Fruit fly (Drosophila melanogaster) whole organism, wandering third instar larva: Measurements from ENCODE around the gene CG14052.

Source experiments
- CG9705 ChIP-seq: fragments of 200-800 bp; sonication (Bioruptor generic); optimal IDR thresholded peaks from 2 replicates; lab custom pipeline; 2018; ENCODE audit warnings: missing biosample characterization, mild to moderate bottlenecking, missing genetic modification characterization
- CrebA ChIP-seq: fragments of 200-800 bp; sonication (Bioruptor generic); optimal IDR thresholded peaks from 2 replicates; lab custom pipeline; 2016; ENCODE audit warnings: missing biosample characterization, mild to moderate bottlenecking, missing genetic modification characterization, borderline replicate concordance
- Dfd ChIP-seq: fragments of >200 bp; optimal IDR thresholded peaks from 2 replicates; lab custom pipeline; 2017; ENCODE audit warnings: missing biosample characterization, missing genetic modification characterization
- Dif ChIP-seq: fragments of 200-275, 200-300 bp; sonication (Bioruptor generic); optimal IDR thresholded peaks from 2 replicates; lab custom pipeline; 2018; ENCODE audit warnings: missing biosample characterization, missing genetic modification characterization; ENCODE audit not compliant: partially characterized antibody
- GATAd ChIP-seq: sonication (Bioruptor generic); optimal IDR thresholded peaks from 2 replicates; lab custom pipeline; 2016; ENCODE audit warnings: missing biosample characterization, missing genetic modification characterization
- HLH106 ChIP-seq: fragments of 200-800 bp; optimal IDR thresholded peaks from 3 replicates; lab custom pipeline; 2019; ENCODE audit warnings: missing biosample characterization, mild to moderate bottlenecking, missing genetic modification characterization, moderate library complexity
- Hr78 ChIP-seq: fragments of >200 bp; optimal IDR thresholded peaks from 2 replicates; lab custom pipeline; 2017; ENCODE audit warnings: missing biosample characterization, missing genetic modification characterization
- Hr83 ChIP-seq: fragments of 200-300 bp; sonication (Bioruptor generic); optimal IDR thresholded peaks from 2 replicates; lab custom pipeline; 2016; ENCODE audit warnings: missing biosample characterization, mild to moderate bottlenecking, missing genetic modification characterization, moderate library complexity; ENCODE audit not compliant: poor library complexity, severe bottlenecking
- Mio ChIP-seq: sonication (Bioruptor generic); optimal IDR thresholded peaks from 2 replicates; lab custom pipeline; 2016; ENCODE audit warnings: missing biosample characterization, missing genetic modification characterization
- N ChIP-seq: fragments of >200 bp; optimal IDR thresholded peaks from 2 replicates; lab custom pipeline; 2018; ENCODE audit warnings: missing biosample characterization, missing external identifiers, missing genetic modification characterization
- OdsH ChIP-seq: fragments of 200-800 bp; sonication (Bioruptor generic); optimal IDR thresholded peaks from 2 replicates; lab custom pipeline; 2016; ENCODE audit warnings: missing biosample characterization, mild to moderate bottlenecking, missing genetic modification characterization
- Rel ChIP-seq, 2 experiments: fragments of 200-800 bp; sonication (Bioruptor generic) in 1 of 2; optimal IDR thresholded peaks; 2 replicates in 1 of 2; 3 replicates in 1 of 2; lab custom pipeline; 2016 to 2019; ENCODE audit warnings: mild to moderate bottlenecking in 2 of 2, missing biosample characterization in 2 of 2, missing genetic modification characterization in 2 of 2, moderate library complexity in 1 of 2
- Sp1 ChIP-seq: fragments of 200-800 bp; sonication (Bioruptor generic); optimal IDR thresholded peaks from 3 replicates; lab custom pipeline; 2019; ENCODE audit warnings: missing biosample characterization, mild to moderate bottlenecking, missing genetic modification characterization, moderate library complexity
- Vsx2 ChIP-seq: fragments of 200-300, 225-300 bp; sonication (Bioruptor generic); optimal IDR thresholded peaks from 2 replicates; lab custom pipeline; 2018; ENCODE audit warnings: missing biosample characterization, missing genetic modification characterization; ENCODE audit not compliant: partially characterized antibody
- br ChIP-seq: fragments of 200-800 bp; sonication (Bioruptor generic); optimal IDR thresholded peaks from 2 replicates; lab custom pipeline; 2016; ENCODE audit warnings: missing biosample characterization, missing genetic modification characterization
- brk ChIP-seq: fragments of 200-800 bp; sonication (Bioruptor generic); optimal IDR thresholded peaks from 2 replicates; lab custom pipeline; 2016; ENCODE audit warnings: missing biosample characterization, mild to moderate bottlenecking, missing genetic modification characterization
- dl ChIP-seq, 2 experiments: fragments of 175-275, 200-275 bp in 1 of 2; fragments of 200-275 bp in 1 of 2; sonication (Bioruptor generic); optimal IDR thresholded peaks; lab custom pipeline; 2018; ENCODE audit warnings: mild to moderate bottlenecking in 2 of 2, missing biosample characterization in 2 of 2, missing genetic modification characterization in 2 of 2, moderate library complexity in 2 of 2; ENCODE audit not compliant: partially characterized antibody in 2 of 2, insufficient read depth in 1 of 2
- dmrt93B ChIP-seq: fragments of 200-800 bp; sonication (Bioruptor generic); optimal IDR thresholded peaks from 2 replicates; lab custom pipeline; 2018; ENCODE audit warnings: missing biosample characterization, mild to moderate bottlenecking, missing genetic modification characterization
- dsf ChIP-seq: sonication (Bioruptor generic); optimal IDR thresholded peaks from 2 replicates; lab custom pipeline; 2016; ENCODE audit warnings: missing biosample characterization, missing genetic modification characterization, borderline replicate concordance
- ey ChIP-seq: fragments of 200-800 bp; sonication (Bioruptor generic); optimal IDR thresholded peaks from 2 replicates; lab custom pipeline; 2016; ENCODE audit warnings: missing biosample characterization, missing genetic modification characterization
- fru ChIP-seq: fragments of 200-800 bp; sonication (Bioruptor generic); optimal IDR thresholded peaks from 3 replicates; lab custom pipeline; 2016; ENCODE audit warnings: missing biosample characterization, mild to moderate bottlenecking, missing genetic modification characterization
- h ChIP-seq: fragments of 200-800 bp; sonication (Bioruptor generic); optimal IDR thresholded peaks from 3 replicates; lab custom pipeline; 2016; ENCODE audit warnings: missing biosample characterization, mild to moderate bottlenecking, missing genetic modification characterization
- jim ChIP-seq: fragments of 175-275, 200-325 bp; sonication (Bioruptor generic); optimal IDR thresholded peaks from 2 replicates; lab custom pipeline; 2016; ENCODE audit warnings: missing biosample characterization, mild to moderate bottlenecking, missing genetic modification characterization
- lola ChIP-seq: fragments of >200 bp; optimal IDR thresholded peaks from 2 replicates; lab custom pipeline; 2017; ENCODE audit warnings: missing biosample characterization, missing genetic modification characterization
- psq ChIP-seq: fragments of 200-800 bp; sonication (Bioruptor generic); optimal IDR thresholded peaks from 3 replicates; lab custom pipeline; 2017; ENCODE audit warnings: missing biosample characterization, mild to moderate bottlenecking, missing genetic modification characterization, moderate library complexity
- rgr ChIP-seq: fragments of 200-800 bp; sonication (Bioruptor generic); optimal IDR thresholded peaks from 3 replicates; lab custom pipeline; 2016; ENCODE audit warnings: missing biosample characterization, mild to moderate bottlenecking, missing genetic modification characterization
- tai ChIP-seq: sonication (Bioruptor generic); optimal IDR thresholded peaks from 2 replicates; lab custom pipeline; 2016; ENCODE audit warnings: missing biosample characterization, missing genetic modification characterization
- usp ChIP-seq: fragments of >200 bp; optimal IDR thresholded peaks from 2 replicates; lab custom pipeline; 2017; ENCODE audit warnings: missing biosample characterization, missing genetic modification characterization
- woc ChIP-seq: sonication (Bioruptor generic); optimal IDR thresholded peaks from 2 replicates; lab custom pipeline; 2016; ENCODE audit warnings: missing biosample characterization, mild to moderate bottlenecking, missing genetic modification characterization

The CG14052 gene

dm6 chrX:2197414-2198271 lies 25.9 kb upstream of the CG14052 start:
- TF ChIP-seq Vsx2 (GFP tag; lab: Kevin White, UChicago): no peak
- TF ChIP-seq Mio (GFP tag; lab: Kevin White, UChicago): no peak
- TF ChIP-seq Dif (GFP tag; lab: Kevin White, UChicago): no peak
- no peak for TF ChIP-seq jim (GFP tag; lab: Kevin White, UChicago)
- TF ChIP-seq br: peak; percentile 19
- no peak for TF ChIP-seq psq (GFP tag; lab: Kevin White, UChicago)
- TF ChIP-seq brk (GFP tag; lab: Kevin White, UChicago): no peak
- no peak for TF ChIP-seq rgr
- TF ChIP-seq CrebA (GFP tag; lab: Kevin White, UChicago): no peak
- TF ChIP-seq ey (GFP tag; lab: Kevin White, UChicago): no peak
- TF ChIP-seq fru (GFP tag; lab: Kevin White, UChicago): peak; percentile 17
- peak; percentile 28 for TF ChIP-seq Sp1 (GFP tag; lab: Kevin White, UChicago)
- peak; percentile 3 for TF ChIP-seq HLH106 (tag; lab: Kevin White, UChicago)
- no peak for TF ChIP-seq lola (GFP tag; lab: Kevin White, UChicago)
- TF ChIP-seq h: peak; percentile 33
- TF ChIP-seq Hr78 (GFP tag; lab: Kevin White, UChicago): no peak
- no peak for TF ChIP-seq tai (GFP tag; lab: Kevin White, UChicago)
- no peak for TF ChIP-seq Dfd (GFP tag; lab: Kevin White, UChicago)
- TF ChIP-seq CG9705 (GFP tag; lab: Kevin White, UChicago): no peak
- TF ChIP-seq N (GFP tag; lab: Kevin White, UChicago): no peak
- no peak for TF ChIP-seq Rel (GFP tag; optimal IDR thresholded peaks at IDR 0.05; lab: Kevin White, UChicago)
- peak; percentile 97 for TF ChIP-seq Rel (tag; optimal IDR thresholded peaks at IDR 0.05; lab: Kevin White, UChicago)

dm6 chrX:2198272-2198571 lies 25.3 kb upstream of the CG14052 start:
- no peak for TF ChIP-seq Rel (GFP tag; optimal IDR thresholded peaks at IDR 0.05; lab: Kevin White, UChicago)
- peak; percentile 50 for TF ChIP-seq Rel (tag; optimal IDR thresholded peaks at IDR 0.05; lab: Kevin White, UChicago)
- no peak for TF ChIP-seq OdsH (GFP tag; lab: Kevin White, UChicago)

dm6 chrX:2199303-2199702 lies 24.3 kb upstream of the CG14052 start:
- TF ChIP-seq h (peak; percentile 22), Mio (GFP tag; lab: Kevin White, UChicago) (no peak)

- TF ChIP-seq GATAd (GFP tag; lab: Kevin White, UChicago) (no peak), Dfd (GFP tag; lab: Kevin White, UChicago) (no peak), Hr83 (no peak), Hr78 (GFP tag; lab: Kevin White, UChicago) (no peak), CG9705 (GFP tag; lab: Kevin White, UChicago) (no peak), fru (GFP tag; lab: Kevin White, UChicago) (no peak), dsf (GFP tag; lab: Kevin White, UChicago) (no peak), dl (GFP tag; optimal IDR thresholded peaks at IDR 0.05; lab: Kevin White, UChicago; ENCODE audit: insufficient read depth in 1 of 2, partially characterized antibody in 2 of 2) (no peak), Mio (GFP tag; lab: Kevin White, UChicago) (no peak), CrebA (GFP tag; lab: Kevin White, UChicago) (no peak), woc (GFP tag; lab: Kevin White, UChicago) (no peak), tai (GFP tag; lab: Kevin White, UChicago) (no peak), dmrt93B (GFP tag; lab: Kevin White, UChicago) (no peak), usp (GFP tag; lab: Kevin White, UChicago) (no peak), jim (GFP tag; lab: Kevin White, UChicago) (no peak), Vsx2 (GFP tag; lab: Kevin White, UChicago) (no peak), psq (GFP tag; lab: Kevin White, UChicago) (no peak), HLH106 (tag; lab: Kevin White, UChicago) (no peak)
Observed at dm6 chrX:2203766-2204165, 19.8 kb upstream of the CG14052 start, which contains the start of gene FarO. TSS of gene FarO (minus strand) at chrX:2203866.
